Fruit fly (Drosophila melanogaster) whole organism, pupa: ENCODE measurements around the gene CG7702.

Experiments
- CG12605 ChIP-seq: fragments of 200-800 bp; sonication (Bioruptor generic); IDR thresholded peaks from 2 replicates; pipeline ENCODE4 v1.3.6; 2022; ENCODE audit warnings: missing biosample characterization, missing genetic modification characterization
- CG32121 ChIP-seq: fragments of 200-800 bp; sonication (Bioruptor generic); IDR thresholded peaks from 2 replicates; pipeline ENCODE4 v1.3.6; 2022; ENCODE audit warnings: missing biosample characterization, missing genetic modification characterization
- CG34367 ChIP-seq: fragments of 200-800 bp; sonication (Bioruptor generic); optimal IDR thresholded peaks from 2 replicates; lab custom pipeline; 2018; ENCODE audit warnings: missing biosample characterization, mild to moderate bottlenecking, missing genetic modification characterization
- CG8159 ChIP-seq: fragments of 200-800 bp; sonication (Bioruptor generic); optimal IDR thresholded peaks from 3 replicates; lab custom pipeline; 2018; ENCODE audit warnings: missing biosample characterization, mild to moderate bottlenecking, missing genetic modification characterization, moderate library complexity
- EcR ChIP-seq: fragments of 200-800 bp; sonication (Bioruptor generic); optimal IDR thresholded peaks from 3 replicates; lab custom pipeline; 2019; ENCODE audit warnings: missing biosample characterization, missing genetic modification characterization, mild to moderate bottlenecking, moderate library complexity, missing genetic modification reagents
- rn ChIP-seq: fragments of 200-800 bp; sonication (Bioruptor generic); IDR thresholded peaks from 2 replicates; pipeline ENCODE4 v1.3.6; 2022; ENCODE audit warnings: missing biosample characterization, missing genetic modification characterization

dm6 chr3R:18669152-18669551, at the start of gene CG7702:
- TF ChIP-seq CG8159 (tag; lab: Kevin White, UChicago) (no peak), CG32121 (GFP tag; lab: Robert Waterston, UW) (no peak), CG12605 (GFP tag; lab: Robert Waterston, UW) (no peak; the same call in 1 of the 2 replicates), EcR (GFP tag; lab: Kevin White, UChicago) (peak; percentile 73), CG34367 (tag; lab: Kevin White, UChicago) (no peak), rn (GFP tag; lab: Robert Waterston, UW) (no peak)
